Fruit fly (Drosophila melanogaster) Kc167 (cell line): ENCODE results near the gene CG32985.

Experiments used
- Myc ChIP-seq: fragments of >200 bp; optimal IDR thresholded peaks from 2 replicates; lab custom pipeline; 2017; ENCODE audit warnings: missing external identifiers
- h ChIP-seq: fragments of >200 bp; optimal IDR thresholded peaks from 3 replicates; lab custom pipeline; 2018; ENCODE audit warnings: missing external identifiers
- insv ChIP-seq: fragments of >200 bp; optimal IDR thresholded peaks from 3 replicates; lab custom pipeline; 2018; ENCODE audit warnings: missing external identifiers
- psq ChIP-seq: fragments of >200 bp; optimal IDR thresholded peaks from 2 replicates; lab custom pipeline; 2017; ENCODE audit warnings: missing external identifiers
- ttk ChIP-seq: sonication (Bioruptor generic); optimal IDR thresholded peaks from 2 replicates; lab custom pipeline; 2017; ENCODE audit warnings: missing external identifiers

dm6 chr2L:8949919-8950722, 12.2 kb upstream of the CG32985 start:
- no peak for TF ChIP-seq Myc (lab: Kevin White, UChicago)
- TF ChIP-seq psq = no peak
- no peak for TF ChIP-seq h
- no peak for TF ChIP-seq insv (lab: Kevin White, UChicago)
- TF ChIP-seq ttk (lab: Kevin White, UChicago) = no peak
